Worm (Caenorhabditis elegans) whole organism, late embryonic: ENCODE results near the gene Y38H6C.8.

Experiments used
- C08G9.2 ChIP-seq: sonication (generic microtip); optimal IDR thresholded peaks from 2 replicates; lab custom pipeline; 2016; ENCODE audit warnings: mild to moderate bottlenecking, missing genetic modification characterization, moderate library complexity, missing compliant biosample characterization
- C38D4.7 ChIP-seq: fragments of 200-800 bp; sonication (Bioruptor generic); optimal IDR thresholded peaks from 2 replicates; lab custom pipeline; 2018; ENCODE audit warnings: mild to moderate bottlenecking, missing genetic modification characterization, moderate library complexity, missing compliant biosample characterization
- K02D7.2 ChIP-seq: sonication (generic microtip); optimal IDR thresholded peaks from 2 replicates; lab custom pipeline; 2017; ENCODE audit warnings: mild to moderate bottlenecking, missing genetic modification characterization, missing compliant biosample characterization
- T23F11.4 ChIP-seq: fragments of 200-800 bp; sonication (Bioruptor generic); optimal IDR thresholded peaks from 2 replicates; lab custom pipeline; 2018; ENCODE audit warnings: mild to moderate bottlenecking, missing genetic modification characterization, missing compliant biosample characterization
- Y22D7AL.16 ChIP-seq: sonication (generic microtip); optimal IDR thresholded peaks from 2 replicates; lab custom pipeline; 2016; ENCODE audit warnings: missing genetic modification characterization, missing compliant biosample characterization
- ahr-1 ChIP-seq: sonication (generic microtip); optimal IDR thresholded peaks from 2 replicates; lab custom pipeline; 2016; ENCODE audit warnings: missing genetic modification characterization, missing compliant biosample characterization
- ceh-14 ChIP-seq: sonication (generic microtip); optimal IDR thresholded peaks from 2 replicates; lab custom pipeline; 2016; ENCODE audit warnings: missing genotype, missing genetic modification characterization, missing compliant biosample characterization
- ceh-18 ChIP-seq: sonication (generic microtip); optimal IDR thresholded peaks from 2 replicates; lab custom pipeline; 2016; ENCODE audit warnings: missing genetic modification characterization, missing compliant biosample characterization
- ceh-22 ChIP-seq: sonication (generic microtip); optimal IDR thresholded peaks from 2 replicates; lab custom pipeline; 2017; ENCODE audit warnings: missing biosample characterization, missing genetic modification characterization
- ceh-31 ChIP-seq: sonication (generic microtip); optimal IDR thresholded peaks from 2 replicates; lab custom pipeline; 2016; ENCODE audit warnings: missing genetic modification characterization, missing compliant biosample characterization
- ceh-34 ChIP-seq: sonication (generic microtip); optimal IDR thresholded peaks from 2 replicates; lab custom pipeline; 2016; ENCODE audit warnings: mild to moderate bottlenecking, missing genetic modification characterization, missing compliant biosample characterization
- ceh-6 ChIP-seq: fragments of 200-800 bp; sonication (Bioruptor generic); optimal IDR thresholded peaks from 2 replicates; lab custom pipeline; 2018; ENCODE audit warnings: mild to moderate bottlenecking, missing genetic modification characterization, missing compliant biosample characterization
- dmd-4 ChIP-seq: sonication (generic microtip); optimal IDR thresholded peaks from 2 replicates; lab custom pipeline; 2016; ENCODE audit warnings: borderline replicate concordance, missing genetic modification characterization, missing compliant biosample characterization
- elt-2 ChIP-seq: sonication (generic microtip); optimal IDR thresholded peaks from 2 replicates; lab custom pipeline; 2016; ENCODE audit warnings: missing genetic modification reagents, missing genetic modification characterization, missing compliant biosample characterization
- ets-4 ChIP-seq: sonication (generic microtip); optimal IDR thresholded peaks from 2 replicates; lab custom pipeline; 2016; ENCODE audit warnings: missing genetic modification characterization, missing compliant biosample characterization
- fkh-10 ChIP-seq: fragments of 150-350 bp; optimal IDR thresholded peaks from 2 replicates; lab custom pipeline; 2014; ENCODE audit warnings: missing biosample characterization, missing genetic modification reagents, missing genetic modification characterization
- fkh-6 ChIP-seq: sonication (generic microtip); optimal IDR thresholded peaks from 2 replicates; lab custom pipeline; 2016; ENCODE audit warnings: missing genetic modification characterization, missing compliant biosample characterization
- gmeb-2 ChIP-seq: sonication (generic microtip); optimal IDR thresholded peaks from 2 replicates; lab custom pipeline; 2016; ENCODE audit warnings: missing genetic modification characterization, inconsistent platforms, missing compliant biosample characterization
- hlh-13 ChIP-seq: fragments of 200-800 bp; sonication (Bioruptor generic); optimal IDR thresholded peaks from 2 replicates; lab custom pipeline; 2018; ENCODE audit warnings: mild to moderate bottlenecking, missing genetic modification characterization, missing compliant biosample characterization
- hlh-15 ChIP-seq: sonication (generic microtip); optimal IDR thresholded peaks from 2 replicates; lab custom pipeline; 2016; ENCODE audit warnings: missing genetic modification characterization, missing compliant biosample characterization
- hlh-30 ChIP-seq: sonication (generic microtip); optimal IDR thresholded peaks from 2 replicates; lab custom pipeline; 2017; ENCODE audit warnings: antibody characterized with exemption, missing genetic modification characterization, missing compliant biosample characterization; ENCODE audit not compliant: insufficient read depth
- hlh-6 ChIP-seq: sonication (generic microtip); optimal IDR thresholded peaks from 2 replicates; lab custom pipeline; 2016; ENCODE audit warnings: missing genotype, missing genetic modification characterization, missing compliant biosample characterization
- hlh-8 ChIP-seq: sonication (generic microtip); optimal IDR thresholded peaks from 2 replicates; lab custom pipeline; 2016; ENCODE audit warnings: missing genotype, missing genetic modification characterization, missing compliant biosample characterization
- madf-2 ChIP-seq: sonication (generic microtip); optimal IDR thresholded peaks from 2 replicates; lab custom pipeline; 2017; ENCODE audit warnings: missing genetic modification characterization, missing compliant biosample characterization
- mec-3 ChIP-seq: sonication (generic microtip); optimal IDR thresholded peaks from 2 replicates; lab custom pipeline; 2016; ENCODE audit warnings: borderline replicate concordance, missing genetic modification characterization, missing compliant biosample characterization
- nfya-1 ChIP-seq: sonication (generic microtip); optimal IDR thresholded peaks from 2 replicates; lab custom pipeline; 2017; ENCODE audit warnings: missing genetic modification characterization, mild to moderate bottlenecking, missing compliant biosample characterization, antibody characterized with exemption, moderate library complexity
- nhr-11 ChIP-seq: fragments of 150-350 bp; optimal IDR thresholded peaks from 2 replicates; lab custom pipeline; 2014; ENCODE audit warnings: missing biosample characterization, missing genetic modification characterization
- nhr-232 ChIP-seq: sonication (generic microtip); optimal IDR thresholded peaks from 2 replicates; lab custom pipeline; 2016; ENCODE audit warnings: missing genetic modification characterization, missing compliant biosample characterization
- npax-4 ChIP-seq: sonication (generic microtip); optimal IDR thresholded peaks from 2 replicates; lab custom pipeline; 2016; ENCODE audit warnings: missing genetic modification characterization, missing compliant biosample characterization
- pax-1 ChIP-seq: fragments of 150-350 bp; optimal IDR thresholded peaks from 2 replicates; lab custom pipeline; 2014; ENCODE audit warnings: missing biosample characterization, missing genetic modification characterization
- pqm-1 ChIP-seq: sonication (generic microtip); optimal IDR thresholded peaks from 2 replicates; lab custom pipeline; 2016; ENCODE audit warnings: missing genetic modification characterization, missing compliant biosample characterization
- pros-1 ChIP-seq: fragments of 150-350 bp; optimal IDR thresholded peaks from 2 replicates; lab custom pipeline; 2014; ENCODE audit warnings: missing biosample characterization, missing genetic modification reagents, missing genetic modification characterization
- sdc-2 ChIP-seq: sonication (generic microtip); optimal IDR thresholded peaks from 2 replicates; lab custom pipeline; 2016; ENCODE audit warnings: missing genotype, missing genetic modification characterization, missing compliant biosample characterization
- sox-2 ChIP-seq: fragments of 200-800 bp; sonication (Bioruptor generic); IDR thresholded peaks from 2 replicates; pipeline ENCODE4 v1.3.6; 2022; ENCODE audit warnings: missing genetic modification reagents, missing genetic modification characterization, missing compliant biosample characterization
- sox-4 ChIP-seq: sonication (generic microtip); optimal IDR thresholded peaks from 2 replicates; lab custom pipeline; 2017; ENCODE audit warnings: mild to moderate bottlenecking, missing genetic modification characterization, inconsistent platforms, missing compliant biosample characterization
- tbx-7 ChIP-seq: sonication (generic microtip); optimal IDR thresholded peaks from 2 replicates; lab custom pipeline; 2016; ENCODE audit warnings: missing genotype, missing genetic modification characterization, missing compliant biosample characterization
- ttx-3 ChIP-seq: sonication (generic microtip); optimal IDR thresholded peaks from 2 replicates; lab custom pipeline; 2016; ENCODE audit warnings: missing genetic modification reagents, missing genetic modification characterization, missing compliant biosample characterization
- unc-3 ChIP-seq, 2 experiments: fragments of 200-800 bp in 1 of 2; sonication (Bioruptor generic) in 1 of 2; sonication (generic microtip) in 1 of 2; conservative IDR thresholded peaks in 1 of 2; optimal IDR thresholded peaks in 1 of 2; 2 replicates each; pipeline versions ENCODE4 v1.3.6 to Lab custom; 2016 to 2022; ENCODE audit warnings: missing compliant biosample characterization in 2 of 2, missing genetic modification characterization in 2 of 2, missing genetic modification reagents in 1 of 2
- unc-55 ChIP-seq: sonication (generic microtip); optimal IDR thresholded peaks from 2 replicates; lab custom pipeline; 2017; ENCODE audit warnings: missing biosample characterization, missing genetic modification reagents, missing genetic modification characterization
- zip-5 ChIP-seq: sonication (generic microtip); optimal IDR thresholded peaks from 2 replicates; lab custom pipeline; 2016; ENCODE audit warnings: missing genetic modification characterization, missing compliant biosample characterization
- ztf-16 ChIP-seq: sonication (generic microtip); optimal IDR thresholded peaks from 2 replicates; lab custom pipeline; 2017; ENCODE audit warnings: missing genetic modification characterization, missing compliant biosample characterization

The Y38H6C.8 gene

DNA sequence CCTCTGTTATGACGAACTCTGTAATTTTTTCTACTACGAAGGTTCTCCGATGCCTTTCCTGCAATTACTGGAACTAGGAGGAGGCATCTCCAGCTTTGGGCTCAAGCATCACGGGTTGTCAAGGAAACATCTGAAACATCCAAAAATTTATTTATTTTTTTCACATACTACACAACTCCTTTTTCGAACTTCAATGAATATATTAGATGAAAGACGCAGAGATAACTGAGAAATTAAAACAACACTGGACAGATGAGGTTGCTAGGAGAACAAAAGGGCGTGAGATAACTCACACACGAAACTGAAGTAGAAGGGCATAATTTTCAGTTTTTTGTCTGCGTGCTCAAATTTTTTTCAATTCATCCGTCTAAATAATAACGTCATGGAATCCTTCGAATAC lies 13.7 kb downstream of the Y38H6C.8 start, which contains the start of gene Y38H6C.13:
Gene Y38H6C.13 (plus strand): TSS at position 301 of the 400 bp plus-strand sequence.
- TF ChIP-seq hlh-30, result no peak
- no peak for TF ChIP-seq ahr-1
- no peak for TF ChIP-seq sox-2 (GFP tag; lab: Robert Waterston, UW)
- no peak for TF ChIP-seq hlh-15 (tag; lab: Kevin White, UChicago)
- TF ChIP-seq K02D7.2 (tag; lab: Kevin White, UChicago), result no peak
- no peak for TF ChIP-seq zip-5 (tag; lab: Kevin White, UChicago)
- no peak for TF ChIP-seq fkh-6 (tag; lab: Kevin White, UChicago)
- no peak for TF ChIP-seq sdc-2 (tag; lab: Kevin White, UChicago)
- TF ChIP-seq ceh-6 (GFP tag; lab: Kevin White, UChicago), result no peak
- no peak for TF ChIP-seq tbx-7 (tag; lab: Kevin White, UChicago)
- no peak for TF ChIP-seq ttx-3
- no peak for TF ChIP-seq ceh-14 (tag; lab: Kevin White, UChicago)
- TF ChIP-seq sox-4, result no peak

DNA sequence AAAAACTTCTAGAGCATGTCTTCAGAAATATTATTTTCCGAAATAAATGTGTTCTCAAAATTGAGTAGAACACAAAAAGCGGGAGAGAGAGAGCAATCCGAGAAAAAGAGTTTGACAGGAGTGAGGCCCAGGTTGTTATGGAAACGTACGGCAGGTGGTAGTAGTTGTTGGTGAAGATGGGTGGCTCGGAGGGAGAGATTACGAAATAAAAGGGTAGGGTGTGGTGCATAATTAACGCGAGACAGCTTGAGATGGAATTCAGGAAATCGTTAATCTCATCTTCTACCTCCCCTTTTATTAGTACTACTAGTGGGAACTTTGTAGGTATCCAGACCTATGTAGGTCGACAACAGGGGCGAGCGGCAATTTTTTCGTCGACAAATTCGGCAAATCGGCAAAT lies 20.3 kb downstream of the Y38H6C.8 start, which contains the start of gene famh-161:
Gene famh-161 (minus strand): TSS at position 101 of the 400 bp plus-strand sequence.
- TF ChIP-seq pros-1 (tag; lab: Kevin White, UChicago) (no peak), T23F11.4 (GFP tag; lab: Kevin White, UChicago) (no peak), madf-2 (no peak), K02D7.2 (tag; lab: Kevin White, UChicago) (no peak), ceh-22 (tag; lab: Kevin White, UChicago) (no peak), unc-55 (GFP tag; lab: Kevin White, UChicago) (no peak), nfya-1 (no peak), fkh-10 (GFP tag; lab: Kevin White, UChicago) (no peak), ceh-18 (tag; lab: Kevin White, UChicago) (no peak), nhr-11 (tag; lab: Kevin White, UChicago) (no peak)
- TF ChIP-seq, all 69 proteins: peak for 0

DNA sequence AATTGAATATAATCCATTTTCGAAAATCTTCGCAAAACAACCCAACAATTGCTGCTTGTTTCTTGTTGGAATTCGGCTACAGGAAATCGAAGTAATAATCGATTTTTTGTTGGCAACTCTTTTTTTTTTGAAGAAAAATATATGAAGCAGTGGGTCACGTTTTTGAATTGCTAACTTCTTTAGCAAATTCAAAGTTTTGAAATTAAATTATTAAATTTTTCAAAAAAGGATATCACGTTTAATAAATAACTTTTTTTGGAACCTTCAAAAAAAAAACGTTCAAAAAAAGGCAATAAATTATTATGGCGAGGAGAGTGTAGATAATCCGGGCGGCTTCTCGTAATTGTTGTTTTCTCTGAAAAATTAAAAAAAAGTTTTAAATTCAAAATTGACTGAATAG lies 22.4 kb downstream of the Y38H6C.8 start, which contains the start of gene Y38H6C.15:
Gene Y38H6C.15 (minus strand): TSS at position 101 of the 400 bp plus-strand sequence.
- TF ChIP-seq hlh-15 (tag; lab: Kevin White, UChicago), result no peak
- TF ChIP-seq hlh-6 (tag; lab: Kevin White, UChicago), result no peak
- no peak for TF ChIP-seq sox-2 (GFP tag; lab: Robert Waterston, UW)
- TF ChIP-seq dmd-4 (tag; lab: Kevin White, UChicago), result no peak
- TF ChIP-seq C38D4.7 (GFP tag; lab: Kevin White, UChicago), result no peak
- no peak for TF ChIP-seq ttx-3
- no peak for TF ChIP-seq nhr-232 (tag; lab: Kevin White, UChicago)
- TF ChIP-seq, all 69 proteins: peak for 0

DNA sequence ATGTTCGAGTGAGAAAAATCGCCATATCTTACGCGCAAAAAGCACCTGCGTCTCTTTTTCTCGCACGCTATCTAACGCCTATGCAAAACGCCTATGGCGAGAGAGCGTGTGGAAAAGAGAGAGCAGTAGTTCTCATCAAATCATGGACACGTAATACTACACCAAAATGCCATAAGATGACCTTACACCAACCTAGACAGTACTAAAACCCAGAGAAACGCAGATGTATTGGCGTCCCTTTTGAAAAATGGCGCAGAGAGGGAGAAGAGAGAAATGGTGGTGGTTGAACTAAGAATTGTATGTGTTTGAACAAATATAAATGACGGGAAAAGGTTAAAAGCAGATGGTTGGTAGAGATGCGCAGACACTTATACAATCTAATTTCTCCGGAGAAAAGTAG lies 25.3 kb downstream of the Y38H6C.8 start, which contains the start of gene Y38H6C.16:
Gene Y38H6C.16 (minus strand): TSS at position 293 of the 400 bp plus-strand sequence.
- TF ChIP-seq unc-3 (GFP tag; conservative IDR thresholded peaks at IDR 0.05; lab: Robert Waterston, UW) (no peak), unc-3 (tag; optimal IDR thresholded peaks at IDR 0.05; lab: Kevin White, UChicago) (no peak), npax-4 (tag; lab: Kevin White, UChicago) (no peak), elt-2 (tag; lab: Kevin White, UChicago) (peak; percentile 14)

DNA sequence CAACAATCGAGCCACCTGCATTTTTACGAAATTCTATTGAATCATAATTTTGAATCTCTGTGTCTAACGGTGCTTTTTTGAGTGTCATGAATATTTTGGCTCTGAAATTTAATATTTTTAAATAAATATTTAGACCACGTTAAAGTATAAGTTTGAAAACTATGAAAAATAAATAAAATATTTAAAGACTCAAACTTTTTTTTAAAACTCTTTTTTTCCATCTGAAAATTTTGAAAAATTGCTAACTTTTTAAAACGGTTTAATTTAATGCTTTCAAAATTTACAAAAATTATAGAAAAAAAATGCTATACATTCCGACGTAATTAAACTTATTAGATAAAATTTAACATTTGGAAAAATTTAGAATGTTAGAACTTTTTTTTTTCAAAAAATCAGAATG lies 30.3 kb downstream of the Y38H6C.8 start, which contains the start of gene slc-36.3:
Gene slc-36.3 (minus strand): TSS at position 101 of the 400 bp plus-strand sequence.
- TF ChIP-seq gmeb-2 (tag; lab: Kevin White, UChicago) (no peak), pros-1 (tag; lab: Kevin White, UChicago) (no peak), sdc-2 (tag; lab: Kevin White, UChicago) (no peak), pax-1 (no peak), mec-3 (no peak), ets-4 (tag; lab: Kevin White, UChicago) (no peak), fkh-10 (GFP tag; lab: Kevin White, UChicago) (no peak), ceh-34 (tag; lab: Kevin White, UChicago) (no peak), pqm-1 (tag; lab: Kevin White, UChicago) (no peak), Y22D7AL.16 (no peak), hlh-8 (tag; lab: Kevin White, UChicago) (no peak), unc-55 (GFP tag; lab: Kevin White, UChicago) (no peak), ztf-16 (no peak), hlh-13 (GFP tag; lab: Kevin White, UChicago) (no peak), ceh-22 (tag; lab: Kevin White, UChicago) (no peak), ceh-18 (tag; lab: Kevin White, UChicago) (no peak), ceh-31 (tag; lab: Kevin White, UChicago) (no peak), unc-3 (GFP tag; conservative IDR thresholded peaks at IDR 0.05; lab: Robert Waterston, UW) (no peak), unc-3 (tag; optimal IDR thresholded peaks at IDR 0.05; lab: Kevin White, UChicago) (no peak), C08G9.2 (tag; lab: Kevin White, UChicago) (no peak)
